Worm (Caenorhabditis elegans) whole organism, mixed stage, embryonic: ENCODE results near the gene JC8.7.

Experiments used
- M03D4.4 ChIP-seq: sonication (generic microtip); optimal IDR thresholded peaks from 2 replicates; lab custom pipeline; 2017; ENCODE audit warnings: mild to moderate bottlenecking, missing genetic modification characterization, missing compliant biosample characterization
- bed-3 ChIP-seq: fragments of 200-800 bp; sonication (Bioruptor generic); optimal IDR thresholded peaks from 3 replicates; lab custom pipeline; 2018; ENCODE audit warnings: mild to moderate bottlenecking, missing genetic modification characterization, moderate library complexity, missing compliant biosample characterization
- blmp-1 ChIP-seq: fragments of 150-350 bp; optimal IDR thresholded peaks from 2 replicates; lab custom pipeline; 2014; ENCODE audit warnings: missing biosample characterization, missing genetic modification characterization
- ceh-39 ChIP-seq: fragments of 150-350 bp; optimal IDR thresholded peaks from 2 replicates; lab custom pipeline; 2014; ENCODE audit warnings: missing biosample characterization, missing genetic modification characterization
- ceh-43 ChIP-seq: fragments of 200-800 bp; sonication (Bioruptor generic); optimal IDR thresholded peaks from 2 replicates; lab custom pipeline; 2018; ENCODE audit warnings: mild to moderate bottlenecking, missing genetic modification characterization, moderate library complexity, missing compliant biosample characterization
- ceh-83 ChIP-seq: fragments of 200-800 bp; sonication (Bioruptor generic); optimal IDR thresholded peaks from 2 replicates; lab custom pipeline; 2018; ENCODE audit warnings: mild to moderate bottlenecking, missing genetic modification characterization, missing compliant biosample characterization
- ces-1 ChIP-seq: fragments of 150-350 bp; optimal IDR thresholded peaks from 2 replicates; lab custom pipeline; 2014; ENCODE audit warnings: missing biosample characterization, missing genetic modification reagents, missing genetic modification characterization
- cnd-1 ChIP-seq: fragments of 200-800 bp; sonication (Bioruptor generic); optimal IDR thresholded peaks from 2 replicates; lab custom pipeline; 2018; ENCODE audit warnings: mild to moderate bottlenecking, missing genetic modification characterization, missing compliant biosample characterization
- drap-1 ChIP-seq: fragments of 200-800 bp; sonication (Bioruptor generic); optimal IDR thresholded peaks from 3 replicates; lab custom pipeline; 2018; ENCODE audit warnings: mild to moderate bottlenecking, missing genetic modification characterization, missing compliant biosample characterization
- elt-1 ChIP-seq: sonication (generic microtip); optimal IDR thresholded peaks from 2 replicates; lab custom pipeline; 2017; ENCODE audit warnings: missing genetic modification characterization, mild to moderate bottlenecking, missing compliant biosample characterization, antibody characterized with exemption, moderate library complexity, borderline replicate concordance; ENCODE audit not compliant: insufficient read depth
- elt-3 ChIP-seq: fragments of 150-350 bp; optimal IDR thresholded peaks from 2 replicates; lab custom pipeline; 2014; ENCODE audit warnings: missing biosample characterization, missing genetic modification characterization
- flh-1 ChIP-seq: fragments of 200-800 bp; sonication (Bioruptor generic); optimal IDR thresholded peaks from 2 replicates; lab custom pipeline; 2018; ENCODE audit warnings: mild to moderate bottlenecking, missing genetic modification characterization, moderate library complexity, missing compliant biosample characterization
- ham-2 ChIP-seq: fragments of 200-800 bp; sonication (Bioruptor generic); optimal IDR thresholded peaks from 2 replicates; lab custom pipeline; 2018; ENCODE audit warnings: mild to moderate bottlenecking, missing genetic modification characterization, missing compliant biosample characterization
- hlh-1 ChIP-seq: fragments of 150-350 bp; optimal IDR thresholded peaks from 2 replicates; lab custom pipeline; 2014; ENCODE audit warnings: missing biosample characterization, missing genetic modification reagents, missing genetic modification characterization
- lin-13 ChIP-seq: fragments of 150-350 bp; optimal IDR thresholded peaks from 2 replicates; lab custom pipeline; 2014; ENCODE audit warnings: missing biosample characterization, missing genetic modification characterization
- lin-32 ChIP-seq: fragments of 200-800 bp; sonication (Bioruptor generic); optimal IDR thresholded peaks from 2 replicates; lab custom pipeline; 2018; ENCODE audit warnings: mild to moderate bottlenecking, missing genetic modification characterization, missing compliant biosample characterization
- lsy-2 ChIP-seq: fragments of 150-350 bp; optimal IDR thresholded peaks from 2 replicates; lab custom pipeline; 2014; ENCODE audit warnings: missing biosample characterization, missing genetic modification characterization
- mab-5 ChIP-seq: fragments of 150-350 bp; optimal IDR thresholded peaks from 2 replicates; lab custom pipeline; 2014; ENCODE audit warnings: missing biosample characterization, missing genetic modification characterization
- mep-1 ChIP-seq: fragments of 150-350 bp; optimal IDR thresholded peaks from 2 replicates; lab custom pipeline; 2017; ENCODE audit warnings: missing biosample characterization, missing genetic modification reagents, missing genetic modification characterization, inconsistent platforms
- mls-2 ChIP-seq: sonication (generic microtip); optimal IDR thresholded peaks from 2 replicates; lab custom pipeline; 2016; ENCODE audit warnings: mild to moderate bottlenecking, missing genetic modification characterization, moderate library complexity, missing compliant biosample characterization
- nhr-12 ChIP-seq: fragments of 150-350 bp; optimal IDR thresholded peaks from 2 replicates; lab custom pipeline; 2014; ENCODE audit warnings: missing biosample characterization, missing genetic modification characterization
- nhr-2 ChIP-seq: fragments of 150-350 bp; optimal IDR thresholded peaks from 2 replicates; lab custom pipeline; 2014; ENCODE audit warnings: missing biosample characterization, missing genetic modification characterization
- nhr-237 ChIP-seq: fragments of 150-350 bp; optimal IDR thresholded peaks from 2 replicates; lab custom pipeline; 2014; ENCODE audit warnings: missing biosample characterization, missing genetic modification characterization
- nhr-28 ChIP-seq: fragments of 150-350 bp; optimal IDR thresholded peaks from 2 replicates; lab custom pipeline; 2014; ENCODE audit warnings: missing biosample characterization, missing genetic modification characterization
- nhr-76 ChIP-seq: sonication (generic microtip); optimal IDR thresholded peaks from 2 replicates; lab custom pipeline; 2017; ENCODE audit warnings: missing biosample characterization, missing genetic modification characterization
- pha-4 ChIP-seq: fragments of 150-350 bp; optimal IDR thresholded peaks from 2 replicates; lab custom pipeline; 2018; ENCODE audit warnings: missing biosample characterization, missing genetic modification reagents, missing genetic modification characterization
- sem-2 ChIP-seq: fragments of 200-800 bp; sonication (Bioruptor generic); optimal IDR thresholded peaks from 2 replicates; lab custom pipeline; 2018; ENCODE audit warnings: mild to moderate bottlenecking, missing genetic modification characterization, missing compliant biosample characterization
- snpc-4 ChIP-seq: fragments of 150-350 bp; optimal IDR thresholded peaks from 2 replicates; lab custom pipeline; 2014; ENCODE audit warnings: missing biosample characterization, missing genetic modification characterization
- sptf-1 ChIP-seq: sonication (generic microtip); optimal IDR thresholded peaks from 2 replicates; lab custom pipeline; 2017; ENCODE audit warnings: mild to moderate bottlenecking, missing genetic modification characterization, moderate library complexity, missing compliant biosample characterization
- tbx-8 ChIP-seq: fragments of 200-800 bp; sonication (Bioruptor generic); optimal IDR thresholded peaks from 2 replicates; lab custom pipeline; 2018; ENCODE audit warnings: mild to moderate bottlenecking, missing genetic modification characterization, moderate library complexity, missing compliant biosample characterization
- unc-120 ChIP-seq: sonication (generic microtip); optimal IDR thresholded peaks from 2 replicates; lab custom pipeline; 2017; ENCODE audit warnings: missing genetic modification characterization, missing compliant biosample characterization; ENCODE audit not compliant: poor library complexity, severe bottlenecking
- unc-39 ChIP-seq: fragments of 150-350 bp; optimal IDR thresholded peaks from 2 replicates; lab custom pipeline; 2014; ENCODE audit warnings: missing biosample characterization, missing genetic modification characterization
- unc-62 ChIP-seq: fragments of 150-350 bp; optimal IDR thresholded peaks from 2 replicates; lab custom pipeline; 2014; ENCODE audit warnings: missing biosample characterization, missing genetic modification reagents, missing genetic modification characterization
- zip-8 ChIP-seq: fragments of 150-350 bp; optimal IDR thresholded peaks from 2 replicates; lab custom pipeline; 2014; ENCODE audit warnings: missing biosample characterization, missing genetic modification characterization
- ztf-11 ChIP-seq: fragments of 150-350 bp; optimal IDR thresholded peaks from 2 replicates; lab custom pipeline; 2014; ENCODE audit warnings: missing biosample characterization, missing genetic modification characterization

The JC8.7 gene

DNA sequence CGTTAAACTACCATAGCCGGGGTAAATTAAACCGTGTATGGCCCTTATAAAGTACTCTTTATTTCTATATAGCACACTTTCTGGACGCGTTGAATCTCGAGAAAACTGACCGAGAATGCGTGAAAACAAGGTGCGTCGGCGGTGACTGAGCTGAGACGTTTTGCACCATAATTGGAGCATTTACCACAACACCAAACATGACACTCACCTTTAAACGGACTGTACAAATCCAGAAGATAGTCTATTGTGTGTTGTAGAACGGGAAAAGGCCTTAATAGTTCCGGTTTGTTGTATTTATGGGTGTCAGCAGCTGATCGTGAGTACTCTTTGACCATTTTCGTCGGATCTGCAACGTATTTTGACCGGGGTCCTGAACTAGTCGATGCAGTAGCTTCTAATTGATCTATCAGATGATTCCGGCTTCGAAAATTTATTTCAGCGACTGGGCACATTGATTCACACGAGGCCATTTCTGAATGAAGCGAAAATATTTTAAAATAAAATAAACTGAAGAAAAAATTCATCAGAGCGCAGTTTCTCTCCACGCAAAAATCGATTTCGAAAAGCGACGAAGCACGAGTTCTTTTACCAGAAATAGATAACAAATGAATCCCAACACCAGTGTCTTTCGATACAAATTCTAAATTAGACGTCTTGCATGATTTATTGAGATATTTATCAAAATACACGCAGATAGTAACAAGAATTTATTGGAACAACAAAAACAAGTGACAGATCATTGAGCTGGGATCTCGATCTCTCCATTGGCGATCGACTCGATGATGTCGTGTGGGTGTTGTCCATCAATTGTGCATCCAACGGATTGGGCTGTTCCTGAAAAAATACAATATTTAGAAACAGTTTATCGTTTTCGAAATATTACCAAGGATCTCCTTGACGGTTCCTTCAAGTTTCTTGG lies 7.9 kb upstream of the JC8.7 start, which contains the start of gene tag-115:
Gene tag-115, minus strand, starts transcription at position 472 of the 919 bp plus-strand sequence.
- TF ChIP-seq unc-39 (tag; lab: Kevin White, UChicago), result no peak
- no peak for TF ChIP-seq ceh-43 (GFP tag; lab: Kevin White, UChicago)
- peak; percentile 7 for TF ChIP-seq ceh-83

DNA sequence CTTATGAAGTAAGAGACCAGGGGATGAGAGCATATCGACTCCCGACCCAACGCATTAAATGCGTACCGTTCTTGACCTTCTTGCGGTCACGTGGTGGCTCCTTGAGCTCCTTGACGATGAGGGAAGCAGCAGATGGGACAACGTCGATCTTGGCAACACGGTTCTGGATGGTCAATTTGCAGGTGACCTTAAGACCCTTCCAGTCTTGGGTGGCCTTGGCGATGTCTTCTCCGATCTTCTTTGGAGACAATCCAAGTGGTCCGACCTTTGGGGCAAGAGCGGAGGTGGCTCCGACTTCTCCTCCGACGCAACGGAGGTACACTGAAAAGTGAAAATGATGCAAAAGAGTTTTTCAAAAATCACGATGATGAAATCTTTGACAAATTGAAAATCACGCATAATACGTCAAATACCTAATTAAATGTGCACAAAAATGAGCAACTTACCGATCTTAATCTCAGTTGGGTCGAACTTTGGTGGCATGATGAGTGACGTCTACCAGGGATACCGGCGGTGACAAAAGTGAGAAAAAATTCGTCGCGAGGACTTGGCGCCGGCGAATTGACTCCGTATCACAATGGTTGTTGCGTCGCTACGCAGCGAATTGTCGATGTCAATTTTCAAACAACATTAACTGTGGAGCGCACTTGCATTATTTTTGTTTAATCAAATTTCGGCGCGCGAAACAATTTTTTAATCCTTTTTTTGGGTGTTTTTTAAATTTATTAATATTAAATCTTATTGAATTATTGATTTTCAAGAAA lies 6.8 kb upstream of the JC8.7 start, which contains the start of gene rpl-12:
Gene rpl-12, minus strand, starts transcription at position 574 of the 764 bp plus-strand sequence.
- TF ChIP-seq blmp-1 (tag; lab: Kevin White, UChicago) (peak; percentile 52), ztf-11 (tag; lab: Kevin White, UChicago) (peak; percentile 75), mep-1 (tag; lab: Kevin White, UChicago) (peak; percentile 99), lin-13 (peak; percentile 96), M03D4.4 (tag; lab: Kevin White, UChicago) (peak; percentile 74), tbx-8 (GFP tag; lab: Kevin White, UChicago) (peak; percentile 45), nhr-28 (tag; lab: Kevin White, UChicago) (no peak), ceh-83 (peak; percentile 67), lin-32 (peak; percentile 3), bed-3 (GFP tag; lab: Kevin White, UChicago) (no peak), drap-1 (GFP tag; lab: Kevin White, UChicago) (peak; percentile 80), flh-1 (GFP tag; lab: Kevin White, UChicago) (no peak), sptf-1 (tag; lab: Kevin White, UChicago) (peak; percentile 89), unc-62 (GFP tag; lab: Kevin White, UChicago) (peak; percentile 94), pha-4 (peak; percentile 99), elt-1 (tag; lab: Kevin White, UChicago) (no peak), cnd-1 (tag; lab: Kevin White, UChicago) (peak; percentile 84), ces-1 (GFP tag; lab: Kevin White, UChicago) (peak; percentile 100), elt-3 (peak; percentile 84), ceh-39 (tag; lab: Kevin White, UChicago) (peak; percentile 94), ceh-43 (GFP tag; lab: Kevin White, UChicago) (peak; percentile 67), hlh-1 (tag; lab: Kevin White, UChicago) (peak; percentile 71), nhr-76 (no peak), zip-8 (tag; lab: Kevin White, UChicago) (peak; percentile 54), mls-2 (peak; percentile 75), nhr-12 (tag; lab: Kevin White, UChicago) (peak; percentile 75), nhr-2 (tag; lab: Kevin White, UChicago) (no peak), snpc-4 (tag; lab: Kevin White, UChicago) (no peak), unc-120 (tag; lab: Kevin White, UChicago) (peak; percentile 75), unc-39 (tag; lab: Kevin White, UChicago) (peak; percentile 75), sem-2 (GFP tag; lab: Kevin White, UChicago) (no peak), lsy-2 (tag; lab: Kevin White, UChicago) (peak; percentile 92), mab-5 (peak; percentile 83), nhr-237 (tag; lab: Kevin White, UChicago) (peak; percentile 97), ham-2 (GFP tag; lab: Kevin White, UChicago) (peak; percentile 23)

DNA sequence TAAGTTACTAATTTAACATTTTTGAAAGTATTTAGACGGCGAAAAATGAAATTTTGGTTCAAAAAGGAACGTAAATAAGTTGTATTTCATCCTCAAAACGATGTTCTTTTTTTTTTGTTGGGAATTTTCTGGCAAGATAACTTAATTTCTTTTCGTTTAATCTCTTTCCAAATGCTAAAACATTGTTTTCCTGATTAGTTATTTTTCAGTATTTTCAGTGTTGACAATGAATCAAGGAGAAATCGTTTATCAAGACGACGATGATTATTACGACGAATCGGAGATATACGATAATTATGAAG lies 6.3 kb upstream of the JC8.7 start, which contains the start of gene lin-54:
Gene lin-54, plus strand, starts transcription at position 203 of the 302 bp plus-strand sequence.
- no peak for TF ChIP-seq pha-4
- TF ChIP-seq cnd-1 (tag; lab: Kevin White, UChicago), result no peak
- no peak for TF ChIP-seq elt-1 (tag; lab: Kevin White, UChicago)
- no peak for TF ChIP-seq drap-1 (GFP tag; lab: Kevin White, UChicago)
- no peak for TF ChIP-seq zip-8 (tag; lab: Kevin White, UChicago)
- no peak for TF ChIP-seq ham-2 (GFP tag; lab: Kevin White, UChicago)
- no peak for TF ChIP-seq ceh-43 (GFP tag; lab: Kevin White, UChicago)
- TF ChIP-seq lin-13, result no peak
- TF ChIP-seq nhr-76, result no peak
- no peak for TF ChIP-seq ceh-83
- no peak for TF ChIP-seq tbx-8 (GFP tag; lab: Kevin White, UChicago)
- no peak for TF ChIP-seq nhr-2 (tag; lab: Kevin White, UChicago)
- no peak for TF ChIP-seq unc-120 (tag; lab: Kevin White, UChicago)
- TF ChIP-seq lsy-2 (tag; lab: Kevin White, UChicago), result no peak
- no peak for TF ChIP-seq sptf-1 (tag; lab: Kevin White, UChicago)
- TF ChIP-seq blmp-1 (tag; lab: Kevin White, UChicago), result no peak
- no peak for TF ChIP-seq nhr-237 (tag; lab: Kevin White, UChicago)
- TF ChIP-seq snpc-4 (tag; lab: Kevin White, UChicago), result no peak
- no peak for TF ChIP-seq mab-5
- no peak for TF ChIP-seq flh-1 (GFP tag; lab: Kevin White, UChicago)
